Worm (Caenorhabditis elegans) whole organism, early embryonic: ENCODE data around the gene F55G7.4.

Experiments used
- B0310.2 ChIP-seq: sonication (generic microtip); optimal IDR thresholded peaks from 2 replicates; lab custom pipeline; 2016; ENCODE audit warnings: mild to moderate bottlenecking, missing genetic modification characterization, missing compliant biosample characterization
- F13C5.2 ChIP-seq: sonication (generic microtip); optimal IDR thresholded peaks from 2 replicates; lab custom pipeline; 2017; ENCODE audit warnings: mild to moderate bottlenecking, missing genetic modification characterization, inconsistent platforms, missing compliant biosample characterization
- aly-1 ChIP-seq: sonication (generic microtip); optimal IDR thresholded peaks from 2 replicates; lab custom pipeline; 2016; ENCODE audit warnings: missing genetic modification characterization, missing compliant biosample characterization
- ama-1 ChIP-seq: fragments of 150-350 bp; optimal IDR thresholded peaks from 2 replicates; lab custom pipeline; 2014
- ceh-13 ChIP-seq: fragments of 200-800 bp; sonication (Bioruptor generic); optimal IDR thresholded peaks from 2 replicates; lab custom pipeline; 2018; ENCODE audit warnings: mild to moderate bottlenecking, missing genetic modification characterization, missing compliant biosample characterization
- ceh-36 ChIP-seq: sonication (generic microtip); optimal IDR thresholded peaks from 2 replicates; lab custom pipeline; 2016; ENCODE audit warnings: missing genetic modification characterization, inconsistent platforms, missing compliant biosample characterization
- ets-7 ChIP-seq: sonication (generic microtip); optimal IDR thresholded peaks from 2 replicates; lab custom pipeline; 2016; ENCODE audit warnings: missing genotype, missing genetic modification characterization, missing compliant biosample characterization
- flt-1 ChIP-seq: fragments of 200-800 bp; sonication (Bioruptor generic); IDR thresholded peaks from 2 replicates; pipeline ENCODE4 v1.3.6; 2022; ENCODE audit warnings: missing genetic modification characterization, missing compliant biosample characterization
- hmbx-1 ChIP-seq: sonication (generic microtip); optimal IDR thresholded peaks from 2 replicates; lab custom pipeline; 2016; ENCODE audit warnings: mild to moderate bottlenecking, missing genetic modification characterization, missing compliant biosample characterization
- hmg-4 ChIP-seq: fragments of 200-800 bp; sonication (Bioruptor generic); optimal IDR thresholded peaks from 2 replicates; lab custom pipeline; 2018; ENCODE audit warnings: mild to moderate bottlenecking, missing genetic modification characterization, missing compliant biosample characterization
- hnd-1 ChIP-seq: sonication (generic microtip); optimal IDR thresholded peaks from 2 replicates; lab custom pipeline; 2016; ENCODE audit warnings: missing genetic modification characterization, missing compliant biosample characterization
- pes-1 ChIP-seq: fragments of 200-800 bp; sonication (Bioruptor generic); IDR thresholded peaks from 2 replicates; pipeline ENCODE4 v1.3.6; 2022; ENCODE audit warnings: missing genetic modification reagents, missing genetic modification characterization, missing compliant biosample characterization
- scrt-1 ChIP-seq: fragments of 200-800 bp; sonication (Bioruptor generic); IDR thresholded peaks from 2 replicates; pipeline ENCODE4 v1.3.6; 2022; ENCODE audit warnings: missing genetic modification characterization, missing compliant biosample characterization
- sea-1 ChIP-seq: fragments of 200-800 bp; sonication (Bioruptor generic); conservative IDR thresholded peaks from 2 replicates; pipeline ENCODE4 v1.3.6; 2022; ENCODE audit warnings: missing genetic modification characterization, missing compliant biosample characterization
- tbx-11 ChIP-seq: fragments of 200-800 bp; sonication (Bioruptor generic); IDR thresholded peaks from 2 replicates; pipeline ENCODE4 v1.3.6; 2022; ENCODE audit warnings: missing genetic modification characterization, missing compliant biosample characterization
- tbx-37 ChIP-seq: fragments of 200-800 bp; sonication (Bioruptor generic); conservative IDR thresholded peaks from 2 replicates; pipeline ENCODE4 v1.3.6; 2022; ENCODE audit warnings: missing genetic modification reagents, missing genetic modification characterization, missing compliant biosample characterization
- tra-4 ChIP-seq: sonication (generic microtip); optimal IDR thresholded peaks from 2 replicates; lab custom pipeline; 2017; ENCODE audit warnings: missing genetic modification characterization, missing compliant biosample characterization

Gene F55G7.4

ce11 chrX:11927585-11927984 lies at the start of gene F55G7.4:
Gene F55G7.4 (plus strand): TSS chrX:11927885.
- TF ChIP-seq tbx-11 (GFP tag; lab: Robert Waterston, UW) (no peak), F13C5.2 (tag; lab: Kevin White, UChicago) (no peak), aly-1 (no peak), B0310.2 (tag; lab: Kevin White, UChicago) (no peak)

ce11 chrX:11878109-11878508 lies 49.6 kb upstream of the F55G7.4 start, which contains the start of gene Y62H9A.2:
Gene Y62H9A.2 (minus strand): TSS chrX:11878209.
- no peak for TF ChIP-seq B0310.2 (tag; lab: Kevin White, UChicago)
- TF ChIP-seq hnd-1 = no peak
- TF ChIP-seq tbx-37 (GFP tag; lab: Robert Waterston, UW) = no peak

- TF ChIP-seq hmg-4 (GFP tag; lab: Kevin White, UChicago) (no peak), scrt-1 (GFP tag; lab: Robert Waterston, UW) (no peak), tra-4 (no peak), sea-1 (GFP tag; lab: Robert Waterston, UW) (no peak), tbx-11 (GFP tag; lab: Robert Waterston, UW) (no peak), flt-1 (GFP tag; lab: Robert Waterston, UW) (no peak), B0310.2 (tag; lab: Kevin White, UChicago) (no peak), ceh-13 (no peak), ama-1 (no peak), ets-7 (no peak), hnd-1 (no peak), aly-1 (no peak), tbx-37 (GFP tag; lab: Robert Waterston, UW) (no peak), F13C5.2 (tag; lab: Kevin White, UChicago) (no peak)
Observed at ce11 chrX:11879871-11880270, 47.8 kb upstream of the F55G7.4 start, which contains the start of the genes Y62H9A.3 and Y62H9A.4. Gene Y62H9A.3 (minus strand): TSS chrX:11879971. Gene Y62H9A.4 (plus strand): TSS chrX:11880126.

DNA sequence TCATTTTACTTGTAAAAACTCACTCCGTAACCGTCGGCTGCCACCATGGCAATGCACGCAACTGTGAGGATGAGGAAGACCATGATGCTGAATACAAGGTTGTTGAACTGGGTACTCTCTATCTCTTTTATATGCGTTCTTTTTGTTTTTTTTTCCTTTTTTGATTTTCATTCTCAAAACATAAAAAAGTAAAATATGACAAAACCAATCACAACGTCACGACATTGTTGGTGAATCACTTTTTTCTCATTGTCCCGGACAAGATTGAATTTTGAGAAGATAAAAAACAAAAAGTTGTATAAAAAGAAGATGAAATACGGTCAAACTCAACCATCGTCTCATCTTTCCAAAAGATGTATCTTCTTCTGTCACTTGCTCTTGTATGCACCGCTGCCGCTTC lies 44.9 kb upstream of the F55G7.4 start, which contains the start of the genes Y62H9A.5 and ule-5:
TSS of gene Y62H9A.5 (minus strand) at position 101 of the 400 bp plus-strand sequence.
TSS of gene ule-5 (plus strand) at position 328 of the 400 bp plus-strand sequence.
- no peak for TF ChIP-seq ceh-13
- TF ChIP-seq flt-1 (GFP tag; lab: Robert Waterston, UW) = no peak
- TF ChIP-seq pes-1 (GFP tag; lab: Robert Waterston, UW) = no peak
- TF ChIP-seq tra-4 = no peak
- TF ChIP-seq F13C5.2 (tag; lab: Kevin White, UChicago) = no peak
- TF ChIP-seq tbx-37 (GFP tag; lab: Robert Waterston, UW) = no peak

DNA sequence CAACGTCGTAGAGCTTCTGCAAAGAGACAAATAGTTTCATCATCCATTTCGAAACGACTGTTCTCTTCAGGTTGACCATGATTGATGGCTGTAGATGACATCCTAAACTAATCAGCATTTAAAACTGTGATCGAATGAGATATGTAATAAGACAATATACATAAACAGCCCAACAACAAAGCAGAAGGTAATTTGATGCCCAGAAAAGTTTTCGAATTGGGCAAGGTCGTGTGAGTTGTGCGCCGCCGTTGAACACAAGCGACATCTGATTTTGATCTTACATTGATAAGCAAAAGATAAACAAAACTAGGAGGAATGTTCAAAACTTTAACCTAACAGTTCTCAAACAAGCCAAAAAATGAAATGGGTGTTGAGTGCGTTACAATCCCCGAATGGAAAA lies 42.1 kb upstream of the F55G7.4 start, which contains the start of gene Y62H9A.7:
TSS of gene Y62H9A.7 (minus strand) at position 101 of the 400 bp plus-strand sequence.
- TF ChIP-seq ceh-13 = no peak
- TF ChIP-seq ama-1 = no peak
- TF ChIP-seq tbx-11 (GFP tag; lab: Robert Waterston, UW) = no peak
- TF ChIP-seq F13C5.2 (tag; lab: Kevin White, UChicago) = no peak
- no peak for TF ChIP-seq hnd-1
- no peak for TF ChIP-seq hmg-4 (GFP tag; lab: Kevin White, UChicago)
- no peak for TF ChIP-seq B0310.2 (tag; lab: Kevin White, UChicago)
- no peak for TF ChIP-seq ceh-36 (tag; lab: Kevin White, UChicago)
- no peak for TF ChIP-seq flt-1 (GFP tag; lab: Robert Waterston, UW)
- TF ChIP-seq pes-1 (GFP tag; lab: Robert Waterston, UW) = no peak
- no peak for TF ChIP-seq aly-1
- TF ChIP-seq tra-4 = no peak
- TF ChIP-seq ets-7 = no peak
- no peak for TF ChIP-seq hmbx-1 (tag; lab: Kevin White, UChicago)

DNA sequence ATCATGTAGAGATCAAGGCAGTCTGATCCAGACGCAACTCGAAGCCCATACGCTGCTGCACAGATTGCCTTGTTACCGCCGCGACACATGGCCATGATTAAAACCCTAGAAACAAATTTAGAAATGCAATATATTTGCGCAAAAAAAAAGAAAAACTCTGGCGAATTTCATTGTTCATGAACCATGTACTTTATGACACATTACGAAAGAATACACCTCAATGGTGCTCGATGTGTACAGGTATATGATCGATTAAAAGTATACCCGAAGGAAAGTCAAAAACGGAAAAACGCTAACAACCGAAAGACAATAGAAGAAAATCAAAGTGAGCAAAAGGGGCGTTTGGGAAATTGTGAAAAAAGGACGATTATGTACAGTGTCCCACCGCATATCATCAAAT lies 35.4 kb upstream of the F55G7.4 start, which contains the start of gene Y62H9A.8:
TSS of gene Y62H9A.8 (minus strand) at position 101 of the 400 bp plus-strand sequence.
- no peak for TF ChIP-seq scrt-1 (GFP tag; lab: Robert Waterston, UW)
- no peak for TF ChIP-seq tbx-11 (GFP tag; lab: Robert Waterston, UW)
- no peak for TF ChIP-seq hmbx-1 (tag; lab: Kevin White, UChicago)
- TF ChIP-seq ama-1 = no peak
- TF ChIP-seq tra-4 = no peak
- TF ChIP-seq B0310.2 (tag; lab: Kevin White, UChicago) = no peak
- no peak for TF ChIP-seq ceh-36 (tag; lab: Kevin White, UChicago)
- no peak for TF ChIP-seq pes-1 (GFP tag; lab: Robert Waterston, UW)
- TF ChIP-seq hmg-4 (GFP tag; lab: Kevin White, UChicago) = no peak
- TF ChIP-seq tbx-37 (GFP tag; lab: Robert Waterston, UW) = no peak
- TF ChIP-seq F13C5.2 (tag; lab: Kevin White, UChicago) = no peak
- TF ChIP-seq sea-1 (GFP tag; lab: Robert Waterston, UW) = no peak
- TF ChIP-seq aly-1 = no peak
- no peak for TF ChIP-seq ets-7
- no peak for TF ChIP-seq ceh-13
- TF ChIP-seq hnd-1 = no peak
- TF ChIP-seq flt-1 (GFP tag; lab: Robert Waterston, UW) = no peak

ce11 chrX:11896708-11897107 lies 31.0 kb upstream of the F55G7.4 start:
- TF ChIP-seq hnd-1 (no peak), hmbx-1 (tag; lab: Kevin White, UChicago) (no peak), hmg-4 (GFP tag; lab: Kevin White, UChicago) (no peak), tra-4 (no peak), ceh-36 (tag; lab: Kevin White, UChicago) (no peak), scrt-1 (GFP tag; lab: Robert Waterston, UW) (no peak), ets-7 (no peak), sea-1 (GFP tag; lab: Robert Waterston, UW) (no peak), tbx-37 (GFP tag; lab: Robert Waterston, UW) (no peak), B0310.2 (tag; lab: Kevin White, UChicago) (no peak)

DNA sequence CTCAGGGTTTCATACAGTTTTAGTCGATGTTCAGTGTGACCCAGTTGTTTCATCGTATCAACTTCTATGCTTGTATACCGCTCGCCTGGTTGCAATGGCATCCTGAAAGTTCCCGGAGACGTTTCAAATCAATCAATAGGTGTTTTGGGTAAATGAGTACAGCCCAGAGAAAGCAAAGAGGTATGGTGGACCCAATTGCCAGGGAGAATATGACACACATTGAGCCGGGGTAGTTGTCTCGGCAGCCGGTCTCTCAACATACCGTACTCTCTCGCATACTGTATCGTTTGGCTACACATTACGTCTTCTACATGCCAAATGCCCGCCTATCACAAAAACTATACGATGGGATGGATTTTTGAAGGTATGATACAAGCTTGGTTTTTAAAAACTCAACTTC lies 29.6 kb upstream of the F55G7.4 start, which contains the start of gene Y62H9A.9:
TSS of gene Y62H9A.9 (minus strand) at position 101 of the 400 bp plus-strand sequence.
- TF ChIP-seq sea-1 (GFP tag; lab: Robert Waterston, UW) (no peak), hmg-4 (GFP tag; lab: Kevin White, UChicago) (no peak), hnd-1 (no peak), B0310.2 (tag; lab: Kevin White, UChicago) (no peak), hmbx-1 (tag; lab: Kevin White, UChicago) (no peak), aly-1 (no peak)
